Worm (Caenorhabditis elegans): Measurements from ENCODE around the gene exc-12.

DNA sequence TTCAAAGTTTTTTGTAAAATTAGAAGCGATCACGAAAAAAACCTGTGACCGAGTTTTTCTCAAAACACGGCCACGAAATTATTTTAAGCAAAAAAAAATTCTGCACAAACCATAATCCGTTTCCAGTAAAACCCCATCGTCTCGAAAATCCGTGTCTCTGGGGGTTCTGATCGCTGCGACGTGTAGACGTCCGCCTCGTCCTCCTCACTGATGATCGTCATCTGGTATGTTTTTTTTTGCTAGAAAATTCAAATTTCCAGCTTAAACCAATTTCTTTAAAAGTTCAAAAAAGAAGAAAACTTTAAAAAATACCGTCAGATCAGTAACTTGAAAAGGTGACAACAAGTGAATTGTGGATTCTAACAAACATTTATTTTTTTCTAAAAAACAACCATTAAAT, 23.7 kb downstream of the exc-12 start, which contains the start of gene Y76A2B.4:
- no peak for TF ChIP-seq lin-13 (GFP tag; optimal IDR thresholded peaks at IDR 0.05)
- TF ChIP-seq nhr-237 (tag; optimal IDR thresholded peaks at IDR 0.05), result no peak
- TF ChIP-seq ZK546.5 (tag; optimal IDR thresholded peaks at IDR 0.05), result no peak
- no peak for TF ChIP-seq unc-39 (tag; optimal IDR thresholded peaks at IDR 0.05)
- no peak for TF ChIP-seq unc-62 (GFP tag; optimal IDR thresholded peaks at IDR 0.05)

Data from whole organism, L2 larva.